Worm (Caenorhabditis elegans) whole organism, young adult: ENCODE results near the gene F22F7.3.

Source experiments
- D2030.7 ChIP-seq: fragments of 200-800 bp; sonication (Bioruptor generic); IDR thresholded peaks from 2 replicates; pipeline ENCODE4 v1.3.6; 2022; ENCODE audit warnings: missing genetic modification reagents, missing genetic modification characterization, missing compliant biosample characterization
- pha-4 ChIP-seq: fragments of 150-350 bp; sonication (generic microtip); optimal IDR thresholded peaks from 2 replicates; lab custom pipeline; 2014; ENCODE audit warnings: missing biosample characterization, missing genetic modification reagents, missing genetic modification characterization
- unc-62 ChIP-seq: fragments of 150-350 bp; optimal IDR thresholded peaks from 2 replicates; lab custom pipeline; 2014; ENCODE audit warnings: missing biosample characterization, missing genetic modification reagents, missing genetic modification characterization

DNA sequence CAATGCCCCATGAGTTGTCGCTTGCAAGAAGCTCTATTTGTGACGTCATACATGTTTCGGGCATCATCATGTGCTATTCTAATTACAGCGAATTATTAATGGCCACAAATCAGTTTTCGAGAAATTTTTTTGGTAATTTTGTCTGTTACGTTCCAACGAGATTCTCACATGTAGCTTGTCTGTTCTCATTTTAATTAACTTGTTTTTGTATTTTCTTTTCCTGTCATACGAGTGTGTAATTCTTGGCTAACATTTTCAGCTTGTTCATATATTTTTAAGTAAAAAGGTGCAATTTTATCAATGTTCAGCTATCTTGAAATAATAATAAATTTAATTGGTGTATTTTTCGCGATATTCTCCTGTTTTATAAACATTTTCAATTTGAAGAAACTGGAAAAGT is 44.8 kb downstream of the F22F7.3 start, which contains the start of gene srbc-21:
- no peak for TF ChIP-seq pha-4 (tag; lab: Kevin White, UChicago)
- TF ChIP-seq D2030.7 (GFP tag; lab: Robert Waterston, UW), result no peak
- no peak for TF ChIP-seq unc-62 (GFP tag; lab: Kevin White, UChicago)
